Worm (Caenorhabditis elegans) whole organism, L4 larva: ENCODE results near the gene F15H10.8.

Experiments
- F10B5.3 ChIP-seq: sonication (generic microtip); optimal IDR thresholded peaks from 2 replicates; lab custom pipeline; 2016; ENCODE audit warnings: mild to moderate bottlenecking, missing genetic modification characterization, missing compliant biosample characterization
- F44E2.7 ChIP-seq: fragments of 200-800 bp; sonication (Bioruptor generic); IDR thresholded peaks from 2 replicates; pipeline ENCODE4 v2.1.2; 2022; ENCODE audit warnings: missing genetic modification characterization, missing compliant biosample characterization
- T20F7.1 ChIP-seq: fragments of 200-800 bp; sonication (Bioruptor generic); optimal IDR thresholded peaks from 2 replicates; lab custom pipeline; 2018; ENCODE audit warnings: mild to moderate bottlenecking, missing genetic modification characterization, missing compliant biosample characterization
- Y105C5A.15 ChIP-seq: fragments of 200-800 bp; sonication (Bioruptor generic); IDR thresholded peaks from 2 replicates; pipeline ENCODE4 v1.3.6; 2022; ENCODE audit warnings: missing genetic modification characterization, missing compliant biosample characterization
- attf-4 ChIP-seq: sonication (generic microtip); optimal IDR thresholded peaks from 3 replicates; lab custom pipeline; 2017; ENCODE audit warnings: missing biosample characterization, missing genetic modification characterization
- ceh-20 ChIP-seq: fragments of 200-800 bp; sonication (Bioruptor generic); IDR thresholded peaks from 2 replicates; pipeline ENCODE4 v1.3.6; 2022; ENCODE audit warnings: missing genetic modification reagents, missing genetic modification characterization, missing compliant biosample characterization
- ceh-44 ChIP-seq: fragments of 200-800 bp; sonication (Bioruptor generic); IDR thresholded peaks from 2 replicates; pipeline ENCODE4 v1.3.6; 2022; ENCODE audit warnings: missing genetic modification reagents, missing genetic modification characterization, missing compliant biosample characterization
- ceh-82 ChIP-seq: sonication (generic microtip); optimal IDR thresholded peaks from 2 replicates; lab custom pipeline; 2017; ENCODE audit warnings: missing biosample characterization, missing genetic modification characterization
- ces-1 ChIP-seq: fragments of 150-350 bp; sonication (generic microtip); optimal IDR thresholded peaks from 4 replicates; lab custom pipeline; 2014; ENCODE audit warnings: missing biosample characterization, missing genetic modification reagents, missing genetic modification characterization
- ctbp-1 ChIP-seq: fragments of 200-800 bp; sonication (Bioruptor generic); IDR thresholded peaks from 2 replicates; pipeline ENCODE4 v1.3.6; 2022; ENCODE audit warnings: missing genetic modification reagents, missing genetic modification characterization, missing compliant biosample characterization
- daf-12 ChIP-seq: fragments of 150-350 bp; optimal IDR thresholded peaks from 2 replicates; lab custom pipeline; 2014; ENCODE audit warnings: missing biosample characterization, missing genetic modification reagents, missing genetic modification characterization
- daf-19 ChIP-seq: fragments of 200-800 bp; sonication (Bioruptor generic); conservative IDR thresholded peaks from 2 replicates; pipeline ENCODE4 v1.3.6; 2022; ENCODE audit warnings: missing genetic modification characterization, missing compliant biosample characterization
- dmd-8 ChIP-seq: fragments of 200-800 bp; sonication (Bioruptor generic); IDR thresholded peaks from 2 replicates; pipeline ENCODE4 v1.3.6; 2022; ENCODE audit warnings: missing genetic modification characterization, missing compliant biosample characterization
- dmd-9 ChIP-seq: fragments of 200-800 bp; sonication (Bioruptor generic); IDR thresholded peaks from 2 replicates; pipeline ENCODE4 v1.3.6; 2022; ENCODE audit warnings: missing genetic modification reagents, missing genetic modification characterization, missing compliant biosample characterization
- dpl-1 ChIP-seq: fragments of 150-350 bp; optimal IDR thresholded peaks from 2 replicates; lab custom pipeline; 2014; ENCODE audit warnings: missing biosample characterization, missing genetic modification reagents, missing genetic modification characterization
- egl-27 ChIP-seq: sonication (generic microtip); optimal IDR thresholded peaks from 3 replicates; lab custom pipeline; 2017; ENCODE audit warnings: missing biosample characterization, missing genetic modification reagents, missing genetic modification characterization
- fkh-10 ChIP-seq: fragments of 150-350 bp; optimal IDR thresholded peaks from 2 replicates; lab custom pipeline; 2014; ENCODE audit warnings: missing biosample characterization, missing genetic modification reagents, missing genetic modification characterization
- fos-1 ChIP-seq: fragments of 150-350 bp; optimal IDR thresholded peaks from 2 replicates; lab custom pipeline; 2014; ENCODE audit warnings: missing biosample characterization, missing genetic modification characterization
- hlh-11 ChIP-seq: fragments of 200-800 bp; sonication (Bioruptor generic); optimal IDR thresholded peaks from 2 replicates; lab custom pipeline; 2018; ENCODE audit warnings: mild to moderate bottlenecking, missing genetic modification characterization, missing compliant biosample characterization
- hlh-30 ChIP-seq: sonication (generic microtip); optimal IDR thresholded peaks from 2 replicates; lab custom pipeline; 2017; ENCODE audit warnings: antibody characterized with exemption, mild to moderate bottlenecking, missing genetic modification characterization, missing compliant biosample characterization; ENCODE audit not compliant: insufficient read depth
- jun-1 ChIP-seq: fragments of 150-350 bp; optimal IDR thresholded peaks from 2 replicates; lab custom pipeline; 2014; ENCODE audit warnings: missing biosample characterization, missing genetic modification reagents, missing genetic modification characterization
- lim-7 ChIP-seq: fragments of 200-800 bp; sonication (Bioruptor generic); IDR thresholded peaks from 2 replicates; pipeline ENCODE4 v1.3.6; 2022; ENCODE audit warnings: missing genetic modification characterization, missing compliant biosample characterization
- lin-1 ChIP-seq: fragments of 200-800 bp; sonication (Bioruptor generic); IDR thresholded peaks from 2 replicates; pipeline ENCODE4 v1.3.6; 2022; ENCODE audit warnings: missing genetic modification reagents, missing genetic modification characterization, missing compliant biosample characterization
- lin-29 ChIP-seq: fragments of 200-800 bp; sonication (Bioruptor generic); IDR thresholded peaks from 2 replicates; pipeline ENCODE4 v1.3.6; 2022; ENCODE audit warnings: missing genetic modification reagents, missing genetic modification characterization, missing compliant biosample characterization
- mdl-1 ChIP-seq, 2 experiments: fragments of 150-350 bp in 1 of 2; sonication (generic microtip) in 1 of 2; optimal IDR thresholded peaks; 2 replicates each; lab custom pipeline; 2014 to 2017; ENCODE audit warnings: missing biosample characterization in 2 of 2, missing genetic modification characterization in 2 of 2
- mdt-29 ChIP-seq: fragments of 200-800 bp; sonication (Bioruptor generic); IDR thresholded peaks from 2 replicates; pipeline ENCODE4 v1.3.6; 2022; ENCODE audit warnings: missing genetic modification reagents, missing genetic modification characterization, missing compliant biosample characterization
- mes-2 ChIP-seq: sonication (generic microtip); optimal IDR thresholded peaks from 2 replicates; lab custom pipeline; 2016; ENCODE audit warnings: missing genotype, mild to moderate bottlenecking, missing genetic modification characterization, missing compliant biosample characterization; ENCODE audit not compliant: poor library complexity, severe bottlenecking
- mxl-2 ChIP-seq: fragments of 200-800 bp; sonication (Bioruptor generic); conservative IDR thresholded peaks from 2 replicates; pipeline ENCODE4 v1.3.6; 2022; ENCODE audit warnings: missing genetic modification reagents, missing genetic modification characterization, missing compliant biosample characterization
- mxl-3 ChIP-seq: fragments of 200-800 bp; sonication (Bioruptor generic); optimal IDR thresholded peaks from 2 replicates; lab custom pipeline; 2018; ENCODE audit warnings: mild to moderate bottlenecking, missing genetic modification characterization, missing compliant biosample characterization
- nhr-10 ChIP-seq: fragments of 150-350 bp; optimal IDR thresholded peaks from 2 replicates; lab custom pipeline; 2014; ENCODE audit warnings: missing biosample characterization, missing genetic modification characterization
- nhr-102 ChIP-seq: sonication (generic microtip); optimal IDR thresholded peaks from 2 replicates; lab custom pipeline; 2016; ENCODE audit warnings: mild to moderate bottlenecking, missing genetic modification characterization, moderate library complexity, missing compliant biosample characterization
- nhr-111 ChIP-seq: fragments of 200-800 bp; sonication (Bioruptor generic); optimal IDR thresholded peaks from 2 replicates; lab custom pipeline; 2018; ENCODE audit warnings: mild to moderate bottlenecking, missing genetic modification characterization, missing compliant biosample characterization
- nhr-28 ChIP-seq: fragments of 150-350 bp; optimal IDR thresholded peaks from 2 replicates; lab custom pipeline; 2014; ENCODE audit warnings: missing biosample characterization, missing genetic modification characterization
- nhr-48 ChIP-seq: sonication (generic microtip); optimal IDR thresholded peaks from 2 replicates; lab custom pipeline; 2016; ENCODE audit warnings: mild to moderate bottlenecking, missing genetic modification characterization, missing compliant biosample characterization
- pha-4 ChIP-seq, 2 experiments: fragments of 150-350 bp in 1 of 2; fragments of 200-800 bp in 1 of 2; sonication (Bioruptor generic) in 1 of 2; IDR thresholded peaks in 1 of 2; optimal IDR thresholded peaks in 1 of 2; 2 replicates each; pipeline versions ENCODE4 v1.3.6 to Lab custom; 2014 to 2022; ENCODE audit warnings: missing genetic modification characterization in 2 of 2, missing genetic modification reagents in 2 of 2, missing biosample characterization in 1 of 2, missing compliant biosample characterization in 1 of 2
- php-3 ChIP-seq: fragments of 200-800 bp; sonication (Bioruptor generic); IDR thresholded peaks from 2 replicates; pipeline ENCODE4 v1.3.6; 2022; ENCODE audit warnings: missing genetic modification reagents, missing genetic modification characterization, missing compliant biosample characterization
- pqm-1 ChIP-seq: sonication (generic microtip); optimal IDR thresholded peaks from 2 replicates; lab custom pipeline; 2017; ENCODE audit warnings: missing biosample characterization, missing genetic modification characterization
- saeg-2 ChIP-seq: fragments of 200-800 bp; sonication (Bioruptor generic); IDR thresholded peaks from 2 replicates; pipeline ENCODE4 v1.3.6; 2022; ENCODE audit warnings: missing genetic modification reagents, missing genetic modification characterization, missing compliant biosample characterization
- sdz-12 ChIP-seq: fragments of 200-800 bp; sonication (Bioruptor generic); optimal IDR thresholded peaks from 2 replicates; lab custom pipeline; 2018; ENCODE audit warnings: mild to moderate bottlenecking, missing genetic modification characterization, missing compliant biosample characterization
- skn-1 ChIP-seq: fragments of 150-350 bp; optimal IDR thresholded peaks from 2 replicates; lab custom pipeline; 2014; ENCODE audit warnings: missing biosample characterization, missing genetic modification characterization
- snpc-1.2 ChIP-seq: fragments of 200-800 bp; sonication (Bioruptor generic); IDR thresholded peaks from 2 replicates; pipeline ENCODE4 v1.3.6; 2022; ENCODE audit warnings: missing genetic modification reagents, missing genetic modification characterization, missing compliant biosample characterization
- spr-1 ChIP-seq: sonication (generic microtip); optimal IDR thresholded peaks from 2 replicates; lab custom pipeline; 2016; ENCODE audit warnings: mild to moderate bottlenecking, missing genetic modification characterization, missing compliant biosample characterization
- unc-39 ChIP-seq: sonication (generic microtip); optimal IDR thresholded peaks from 2 replicates; lab custom pipeline; 2017; ENCODE audit warnings: missing biosample characterization, missing genetic modification characterization
- unc-62 ChIP-seq, 3 experiments: fragments of 150-350 bp in 1 of 3; sonication (generic microtip); optimal IDR thresholded peaks in 2 of 3; peaks in 1 of 3; 1 replicate in 1 of 3; 2 replicates in 2 of 3; lab custom pipeline; 2014 to 2017; ENCODE audit warnings: missing biosample characterization in 3 of 3, missing genetic modification characterization in 3 of 3, missing genetic modification reagents in 3 of 3, missing genotype in 1 of 3
- vab-7 ChIP-seq: fragments of 200-800 bp; sonication (Bioruptor generic); IDR thresholded peaks from 2 replicates; pipeline ENCODE4 v1.3.6; 2022; ENCODE audit warnings: missing genetic modification reagents, missing genetic modification characterization, missing compliant biosample characterization
- zag-1 ChIP-seq: fragments of 150-350 bp; optimal IDR thresholded peaks from 2 replicates; lab custom pipeline; 2014; ENCODE audit warnings: missing biosample characterization, missing genetic modification characterization
- zip-2 ChIP-seq: fragments of 150-350 bp; optimal IDR thresholded peaks from 2 replicates; lab custom pipeline; 2014; ENCODE audit warnings: missing biosample characterization, missing genetic modification characterization
- ztf-7 ChIP-seq: fragments of 150-350 bp; optimal IDR thresholded peaks from 2 replicates; lab custom pipeline; 2014; ENCODE audit warnings: missing biosample characterization, missing genetic modification characterization

F15H10.8 gene

ce11 chrV:10432607-10433006 is 29.9 kb upstream of the F15H10.8 start (continued):
- TF ChIP-seq dmd-8 (GFP tag; lab: Robert Waterston, UW), result no peak
- peak in 1 of 2 experiments; percentile 64 for TF ChIP-seq mdl-1 (tag; optimal IDR thresholded peaks at IDR 0.05; lab: Kevin White, UChicago)
- TF ChIP-seq nhr-111, result no peak
- TF ChIP-seq ceh-82 (tag; lab: Kevin White, UChicago), result no peak
- no peak for TF ChIP-seq ztf-7 (tag; lab: Kevin White, UChicago)
- no peak for TF ChIP-seq mxl-3 (GFP tag; lab: Kevin White, UChicago)
- no peak for TF ChIP-seq ctbp-1 (GFP tag; lab: Robert Waterston, UW)
- TF ChIP-seq Y105C5A.15 (GFP tag; lab: Robert Waterston, UW), result no peak
- TF ChIP-seq mdt-29 (GFP tag; lab: Robert Waterston, UW), result no peak
- TF ChIP-seq nhr-28 (tag; lab: Kevin White, UChicago), result peak; percentile 87
- no peak for TF ChIP-seq snpc-1.2 (GFP tag; lab: Robert Waterston, UW)
- no peak for TF ChIP-seq nhr-102 (tag; lab: Kevin White, UChicago)
- no peak for TF ChIP-seq nhr-48
- no peak for TF ChIP-seq mes-2 (tag; lab: Kevin White, UChicago)
- TF ChIP-seq ceh-20 (GFP tag; lab: Robert Waterston, UW), result 0 out of 2 replicates have a peak, but pooled peaks have one; percentile 17
- TF ChIP-seq fkh-10 (GFP tag; lab: Kevin White, UChicago), result no peak
- peak; percentile 89 for TF ChIP-seq php-3
- no peak for TF ChIP-seq zip-2 (tag; lab: Kevin White, UChicago)
- no peak for TF ChIP-seq F44E2.7 (GFP tag; lab: Robert Waterston, UW)
- peak; percentile 56; the same call in 1 of the 2 replicates for TF ChIP-seq lin-1
- no peak for TF ChIP-seq attf-4
- peak; percentile 99 for TF ChIP-seq pqm-1
- no peak for TF ChIP-seq sdz-12
- TF ChIP-seq nhr-10 (tag; lab: Kevin White, UChicago), result no peak
- peak; percentile 34; the same call in 1 of the 2 replicates for TF ChIP-seq pha-4 (GFP tag; IDR thresholded peaks at IDR 0.05; lab: Robert Waterston, UW)
- TF ChIP-seq pha-4 (tag; optimal IDR thresholded peaks at IDR 0.05; lab: Kevin White, UChicago), result no peak
- no peak for TF ChIP-seq unc-62 (GFP tag; optimal IDR thresholded peaks at IDR 0.05 in 1 of 2; lab: Kevin White, UChicago)
- no peak for TF ChIP-seq unc-62 (tag; optimal IDR thresholded peaks at IDR 0.05; lab: Kevin White, UChicago)
- no peak for TF ChIP-seq skn-1 (tag; lab: Kevin White, UChicago)
- TF ChIP-seq jun-1, result no peak
- no peak for TF ChIP-seq spr-1 (tag; lab: Kevin White, UChicago)
- TF ChIP-seq saeg-2 (GFP tag; lab: Robert Waterston, UW), result no peak
- TF ChIP-seq T20F7.1 (GFP tag; lab: Kevin White, UChicago), result no peak
- TF ChIP-seq daf-19 (GFP tag; lab: Robert Waterston, UW), result no peak
- no peak for TF ChIP-seq ces-1 (GFP tag; lab: Kevin White, UChicago)
- TF ChIP-seq hlh-30 (tag; lab: Kevin White, UChicago), result peak; percentile 31
- no peak for TF ChIP-seq lin-29 (GFP tag; lab: Robert Waterston, UW)
- TF ChIP-seq unc-39 (tag; lab: Kevin White, UChicago), result no peak

ce11 chrV:10428608-10429007 is 25.9 kb upstream of the F15H10.8 start, which contains the start of gene tag-314:
tag-314 (minus strand) TSS chrV:10428708.
- TF ChIP-seq hlh-11, result no peak
- TF ChIP-seq mes-2 (tag; lab: Kevin White, UChicago), result no peak
- no peak for TF ChIP-seq daf-12 (tag; lab: Kevin White, UChicago)
- TF ChIP-seq ceh-44, result no peak
- no peak for TF ChIP-seq zag-1 (tag; lab: Kevin White, UChicago)
- no peak for TF ChIP-seq zip-2 (tag; lab: Kevin White, UChicago)
- TF ChIP-seq mxl-3 (GFP tag; lab: Kevin White, UChicago), result no peak
- TF ChIP-seq F10B5.3 (tag; lab: Kevin White, UChicago), result no peak
- TF ChIP-seq mxl-2 (GFP tag; lab: Robert Waterston, UW), result no peak
- TF ChIP-seq ces-1 (GFP tag; lab: Kevin White, UChicago), result no peak
- TF ChIP-seq lim-7 (GFP tag; lab: Robert Waterston, UW), result no peak
- TF ChIP-seq dmd-9, result no peak
- no peak for TF ChIP-seq dpl-1 (GFP tag; lab: Kevin White, UChicago)
- no peak for TF ChIP-seq ceh-20 (GFP tag; lab: Robert Waterston, UW)
- no peak for TF ChIP-seq egl-27
- TF ChIP-seq fos-1 (tag; lab: Kevin White, UChicago), result no peak
- no peak for TF ChIP-seq nhr-48
- TF ChIP-seq vab-7 (GFP tag; lab: Robert Waterston, UW), result no peak
